Fruit fly (Drosophila melanogaster) whole organism, embryonic: Measurements from ENCODE around the gene CG42487.

Source experiments
- CG10462 ChIP-seq: fragments of 200-800 bp; sonication (Bioruptor generic); optimal IDR thresholded peaks from 2 replicates; lab custom pipeline; 2016; ENCODE audit warnings: missing biosample characterization, missing genetic modification characterization
- CG10979 ChIP-seq: fragments of 200-800 bp; sonication (Bioruptor generic); optimal IDR thresholded peaks from 2 replicates; lab custom pipeline; 2018; ENCODE audit warnings: missing biosample characterization, mild to moderate bottlenecking, missing genetic modification characterization, moderate library complexity
- CG12071 ChIP-seq: fragments of 200-800 bp; sonication (Bioruptor generic); optimal IDR thresholded peaks from 3 replicates; lab custom pipeline; 2018; ENCODE audit warnings: missing biosample characterization, mild to moderate bottlenecking, missing genetic modification characterization
- CG14441 ChIP-seq: fragments of 200-800 bp; sonication (Bioruptor generic); IDR thresholded peaks from 2 replicates; pipeline ENCODE4 v1.3.6; 2022; ENCODE audit warnings: missing biosample characterization, missing genetic modification characterization
- CG17361 ChIP-seq: fragments of 200-800 bp; sonication (Bioruptor generic); IDR thresholded peaks from 3 replicates; pipeline ENCODE4 v1.3.6; 2022; ENCODE audit warnings: missing biosample characterization, missing genetic modification characterization
- CG17568 ChIP-seq: fragments of 200-800 bp; sonication (Bioruptor generic); optimal IDR thresholded peaks from 2 replicates; lab custom pipeline; 2018; ENCODE audit warnings: missing biosample characterization, mild to moderate bottlenecking, missing genetic modification characterization, moderate library complexity
- CG17802 ChIP-seq: fragments of 200-800 bp; sonication (Bioruptor generic); optimal IDR thresholded peaks from 2 replicates; lab custom pipeline; 2018; ENCODE audit warnings: missing biosample characterization, mild to moderate bottlenecking, missing genetic modification characterization, moderate library complexity
- CG18011 ChIP-seq: fragments of 200-800 bp; sonication (Bioruptor generic); optimal IDR thresholded peaks from 2 replicates; lab custom pipeline; 2017; ENCODE audit warnings: missing biosample characterization, missing genetic modification characterization, mild to moderate bottlenecking, moderate library complexity, missing genotype
- CG18262 ChIP-seq: fragments of 200-800 bp; optimal IDR thresholded peaks from 3 replicates; lab custom pipeline; 2019; ENCODE audit warnings: missing biosample characterization, mild to moderate bottlenecking, missing genetic modification characterization, moderate library complexity
- CG2202 ChIP-seq: fragments of 200-800 bp; sonication (Bioruptor generic); optimal IDR thresholded peaks from 2 replicates; lab custom pipeline; 2018; ENCODE audit warnings: missing biosample characterization, mild to moderate bottlenecking, missing genetic modification characterization
- CG30431 ChIP-seq: fragments of 200-800 bp; sonication (Bioruptor generic); optimal IDR thresholded peaks from 2 replicates; lab custom pipeline; 2017; ENCODE audit warnings: missing biosample characterization, missing genetic modification characterization
- CG32532 ChIP-seq: fragments of 200-800 bp; sonication (Bioruptor generic); IDR thresholded peaks from 2 replicates; pipeline ENCODE4 v1.3.6; 2022; ENCODE audit warnings: missing biosample characterization, missing genetic modification characterization
- CG32767 ChIP-seq: fragments of 200-800 bp; sonication (Bioruptor generic); IDR thresholded peaks from 2 replicates; pipeline ENCODE4 v1.3.6; 2022; ENCODE audit warnings: missing biosample characterization, missing genetic modification characterization
- CG3281 ChIP-seq: fragments of 200-800 bp; sonication (Bioruptor generic); optimal IDR thresholded peaks from 3 replicates; lab custom pipeline; 2017; ENCODE audit warnings: missing biosample characterization, mild to moderate bottlenecking, missing genetic modification characterization
- CG34422 ChIP-seq: fragments of 200-800 bp; sonication (Bioruptor generic); IDR thresholded peaks from 3 replicates; pipeline ENCODE4 v1.3.6; 2022; ENCODE audit warnings: missing biosample characterization, missing genetic modification characterization
- CG42726 ChIP-seq: fragments of 200-800 bp; sonication (Bioruptor generic); IDR thresholded peaks from 2 replicates; pipeline ENCODE4 v1.3.6; 2022; ENCODE audit warnings: missing biosample characterization, missing genetic modification characterization; ENCODE audit not compliant: partially characterized antibody
- CG43689 ChIP-seq: fragments of 200-800 bp; sonication (Bioruptor generic); IDR thresholded peaks from 2 replicates; pipeline ENCODE4 v1.3.6; 2022; ENCODE audit warnings: missing biosample characterization, missing genetic modification characterization
- CG6272 ChIP-seq: fragments of 200-800 bp; sonication (Bioruptor generic); IDR thresholded peaks from 2 replicates; pipeline ENCODE4 v1.3.6; 2022; ENCODE audit warnings: missing biosample characterization, missing genetic modification characterization
- CG6813 ChIP-seq: fragments of 200-800 bp; sonication (Bioruptor generic); optimal IDR thresholded peaks from 2 replicates; lab custom pipeline; 2017; ENCODE audit warnings: missing biosample characterization, missing genetic modification characterization, mild to moderate bottlenecking, moderate library complexity, missing genetic modification reagents
- CG7928 ChIP-seq: fragments of 200-800 bp; sonication (Bioruptor generic); optimal IDR thresholded peaks from 2 replicates; lab custom pipeline; 2017; ENCODE audit warnings: missing biosample characterization, mild to moderate bottlenecking, missing genetic modification characterization
- CG8478 ChIP-seq: fragments of >200 bp; optimal IDR thresholded peaks from 2 replicates; lab custom pipeline; 2018
- CG8924 ChIP-seq: fragments of 200-800 bp; optimal IDR thresholded peaks from 3 replicates; lab custom pipeline; 2019; ENCODE audit warnings: missing biosample characterization, mild to moderate bottlenecking, missing genetic modification characterization, moderate library complexity
- Dad ChIP-seq: fragments of 200-800 bp; sonication (Bioruptor generic); optimal IDR thresholded peaks from 3 replicates; lab custom pipeline; 2016; ENCODE audit warnings: missing biosample characterization, missing genetic modification characterization
- Dll ChIP-seq: fragments of 200-800 bp; sonication (Bioruptor generic); IDR thresholded peaks from 4 replicates; pipeline ENCODE4 v1.3.6; 2022; ENCODE audit warnings: missing biosample characterization, missing genetic modification characterization; ENCODE audit not compliant: partially characterized antibody
- Dref ChIP-seq: fragments of 200-800 bp; sonication (Bioruptor generic); IDR thresholded peaks from 2 replicates; pipeline ENCODE4 v1.3.6; 2022; ENCODE audit warnings: missing biosample characterization, missing genetic modification characterization
- E2f1 ChIP-seq: fragments of 200-800 bp; sonication (Bioruptor generic); IDR thresholded peaks from 2 replicates; pipeline ENCODE4 v1.3.6; 2022; ENCODE audit warnings: missing biosample characterization, missing genetic modification characterization
- E2f2 ChIP-seq: fragments of 200-800 bp; sonication (Bioruptor generic); IDR thresholded peaks from 2 replicates; pipeline ENCODE4 v1.3.6; 2022; ENCODE audit warnings: missing biosample characterization, missing genetic modification characterization
- Eip74EF ChIP-seq, 2 experiments: fragments of 200-800 bp in 1 of 2; fragments of >200 bp in 1 of 2; sonication (Bioruptor generic) in 1 of 2; optimal IDR thresholded peaks; 2 replicates each; lab custom pipeline; 2017 to 2019; ENCODE audit warnings: missing biosample characterization in 2 of 2, missing genetic modification characterization in 2 of 2, mild to moderate bottlenecking in 1 of 2, moderate library complexity in 1 of 2
- Elba2 ChIP-seq: fragments of 200-800 bp; sonication (Bioruptor generic); optimal IDR thresholded peaks from 3 replicates; lab custom pipeline; 2016; ENCODE audit warnings: missing biosample characterization, missing genetic modification characterization
- MBD-R2 ChIP-seq: fragments of 200-800 bp; sonication (Bioruptor generic); IDR thresholded peaks from 2 replicates; pipeline ENCODE4 v1.3.6; 2022; ENCODE audit warnings: missing biosample characterization, missing genetic modification characterization
- Nf-YC ChIP-seq: fragments of 200-800 bp; optimal IDR thresholded peaks from 3 replicates; lab custom pipeline; 2019; ENCODE audit warnings: missing biosample characterization, mild to moderate bottlenecking, missing genetic modification characterization, moderate library complexity
- Scr ChIP-seq: fragments of 200-800 bp; sonication (Bioruptor generic); IDR thresholded peaks from 2 replicates; pipeline ENCODE4 v1.3.6; 2022; ENCODE audit warnings: missing biosample characterization, missing genetic modification characterization; ENCODE audit not compliant: partially characterized antibody
- Sin3A ChIP-seq: fragments of >200 bp; optimal IDR thresholded peaks from 2 replicates; lab custom pipeline; 2018
- Tbp ChIP-seq: fragments of >200 bp; optimal IDR thresholded peaks from 2 replicates; lab custom pipeline; 2018; ENCODE audit warnings: missing biosample characterization, missing genetic modification characterization
- bab2 ChIP-seq: fragments of 200-800 bp; sonication (Bioruptor generic); optimal IDR thresholded peaks from 2 replicates; lab custom pipeline; 2016; ENCODE audit warnings: missing biosample characterization, missing genetic modification characterization
- chm ChIP-seq: fragments of 200-800 bp; sonication (Bioruptor generic); IDR thresholded peaks from 2 replicates; pipeline ENCODE4 v1.3.6; 2022; ENCODE audit warnings: missing biosample characterization, missing genetic modification characterization
- chn ChIP-seq: fragments of 200-800 bp; sonication (Bioruptor generic); optimal IDR thresholded peaks from 2 replicates; lab custom pipeline; 2016; ENCODE audit warnings: missing biosample characterization, missing genetic modification characterization
- crp ChIP-seq, 2 experiments: fragments of 200-800 bp; sonication (Bioruptor generic); optimal IDR thresholded peaks; 2 replicates in 1 of 2; 3 replicates in 1 of 2; lab custom pipeline; 2017; ENCODE audit warnings: missing biosample characterization in 2 of 2, missing genetic modification characterization in 2 of 2, mild to moderate bottlenecking in 1 of 2, moderate library complexity in 1 of 2
- emc ChIP-seq: fragments of 200-800 bp; sonication (Bioruptor generic); optimal IDR thresholded peaks from 2 replicates; lab custom pipeline; 2016; ENCODE audit warnings: missing biosample characterization, missing genetic modification characterization
- exex ChIP-seq: fragments of 200-800 bp; sonication (Bioruptor generic); optimal IDR thresholded peaks from 4 replicates; lab custom pipeline; 2018; ENCODE audit warnings: missing biosample characterization, mild to moderate bottlenecking, missing genetic modification characterization, moderate library complexity
- fu2 ChIP-seq: fragments of 200-800 bp; sonication (Bioruptor generic); optimal IDR thresholded peaks from 2 replicates; lab custom pipeline; 2016; ENCODE audit warnings: missing biosample characterization, missing genetic modification characterization
- gfzf ChIP-seq: fragments of 200-800 bp; sonication (Bioruptor generic); optimal IDR thresholded peaks from 2 replicates; lab custom pipeline; 2016; ENCODE audit warnings: missing biosample characterization, mild to moderate bottlenecking, missing genetic modification characterization, moderate library complexity
- ham ChIP-seq: fragments of 200-800 bp; sonication (Bioruptor generic); IDR thresholded peaks from 2 replicates; pipeline ENCODE4 v1.3.6; 2022; ENCODE audit warnings: missing biosample characterization, missing genetic modification characterization
- mam ChIP-seq: fragments of 200-800 bp; sonication (Bioruptor generic); optimal IDR thresholded peaks from 3 replicates; lab custom pipeline; 2016; ENCODE audit warnings: missing biosample characterization, missing genetic modification characterization
- onecut ChIP-seq: fragments of 200-800 bp; sonication (Bioruptor generic); IDR thresholded peaks from 2 replicates; pipeline ENCODE4 v1.3.6; 2022; ENCODE audit warnings: missing biosample characterization, missing genetic modification characterization
- pfk ChIP-seq: fragments of 200-800 bp; sonication (Bioruptor generic); optimal IDR thresholded peaks from 2 replicates; lab custom pipeline; 2018; ENCODE audit warnings: missing biosample characterization, mild to moderate bottlenecking, missing genetic modification characterization, moderate library complexity
- pita ChIP-seq: fragments of 200-800 bp; sonication (Bioruptor generic); optimal IDR thresholded peaks from 2 replicates; lab custom pipeline; 2017; ENCODE audit warnings: missing biosample characterization, mild to moderate bottlenecking, missing genetic modification characterization
- pzg ChIP-seq: fragments of 200-800 bp; sonication (Bioruptor generic); optimal IDR thresholded peaks from 3 replicates; lab custom pipeline; 2018; ENCODE audit warnings: missing biosample characterization, mild to moderate bottlenecking, missing genetic modification characterization, moderate library complexity
- stc ChIP-seq: fragments of 200-800 bp; sonication (Bioruptor generic); IDR thresholded peaks from 2 replicates; pipeline ENCODE4 v1.3.6; 2022; ENCODE audit warnings: missing biosample characterization, missing genetic modification characterization
- tin ChIP-seq: fragments of 200-800 bp; sonication (Bioruptor generic); optimal IDR thresholded peaks from 3 replicates; lab custom pipeline; 2016; ENCODE audit warnings: missing biosample characterization, missing genetic modification characterization
- toy ChIP-seq: fragments of 200-800 bp; sonication (Bioruptor generic); IDR thresholded peaks from 2 replicates; pipeline ENCODE4 v1.3.6; 2022; ENCODE audit warnings: missing biosample characterization, missing genetic modification characterization
- trh ChIP-seq: fragments of 200-800 bp; sonication (Bioruptor generic); optimal IDR thresholded peaks from 2 replicates; lab custom pipeline; 2016; ENCODE audit warnings: missing biosample characterization, missing genetic modification characterization

The CG42487 gene

dm6 chr3R:27957967-27958366, 1.1 kb downstream of the CG42487 start:
- TF ChIP-seq CG18262 (tag; lab: Kevin White, UChicago) (no peak), CG17361 (GFP tag; lab: Robert Waterston, UW) (no peak), pita (GFP tag; lab: Kevin White, UChicago) (no peak), chm (no peak), CG42726 (no peak), CG32532 (GFP tag; lab: Robert Waterston, UW) (no peak), Tbp (GFP tag; lab: Kevin White, UChicago) (no peak), CG10979 (tag; lab: Kevin White, UChicago) (no peak), tin (GFP tag; lab: Kevin White, UChicago) (no peak), trh (GFP tag; lab: Kevin White, UChicago) (no peak), MBD-R2 (peak; percentile 62), CG10462 (GFP tag; lab: Kevin White, UChicago) (no peak), CG7928 (GFP tag; lab: Kevin White, UChicago) (peak; percentile 1), Nf-YC (no peak), CG12071 (GFP tag; lab: Kevin White, UChicago) (no peak), emc (GFP tag; lab: Kevin White, UChicago) (no peak), crp (GFP tag; optimal IDR thresholded peaks at IDR 0.05; lab: Kevin White, UChicago) (peak in 1 of 2 experiments; percentile 74), E2f1 (GFP tag; lab: Robert Waterston, UW) (no peak), Dll (GFP tag; lab: Robert Waterston, UW) (no peak), Eip74EF (GFP tag; optimal IDR thresholded peaks at IDR 0.05; lab: Kevin White, UChicago) (no peak), mam (GFP tag; lab: Kevin White, UChicago) (no peak), ham (GFP tag; lab: Robert Waterston, UW) (no peak), toy (no peak), pzg (GFP tag; lab: Kevin White, UChicago) (peak; percentile 29), Dad (GFP tag; lab: Kevin White, UChicago) (no peak), CG43689 (no peak), E2f2 (GFP tag; lab: Robert Waterston, UW) (peak; percentile 28; the same call in 1 of the 2 replicates), CG6813 (GFP tag; lab: Kevin White, UChicago) (no peak), CG8924 (tag; lab: Kevin White, UChicago) (no peak), CG3281 (GFP tag; lab: Kevin White, UChicago) (no peak), CG6272 (no peak), pfk (GFP tag; lab: Kevin White, UChicago) (no peak), CG32767 (GFP tag; lab: Robert Waterston, UW) (no peak), Dref (GFP tag; lab: Robert Waterston, UW) (peak; percentile 36; the same call in 1 of the 2 replicates), Elba2 (no peak), chn (no peak), Sin3A (lab: Kevin White, UChicago) (no peak), CG34422 (GFP tag; lab: Robert Waterston, UW) (peak; percentile 60; the same call in 1 of the 3 replicates), CG18011 (no peak), fu2 (no peak), onecut (GFP tag; lab: Robert Waterston, UW) (no peak), exex (tag; lab: Kevin White, UChicago) (no peak), CG2202 (no peak), Scr (GFP tag; lab: Robert Waterston, UW) (peak; percentile 16; the same call in 1 of the 2 replicates), CG8478 (no peak), gfzf (GFP tag; lab: Kevin White, UChicago) (peak; percentile 36), stc (GFP tag; lab: Robert Waterston, UW) (no peak), CG14441 (GFP tag; lab: Robert Waterston, UW) (no peak), CG17802 (tag; lab: Kevin White, UChicago) (no peak), bab2 (GFP tag; lab: Kevin White, UChicago) (no peak), CG17568 (GFP tag; lab: Kevin White, UChicago) (no peak), CG30431 (GFP tag; lab: Kevin White, UChicago) (no peak)
